Fruit fly (Drosophila melanogaster): ENCODE data around the gene RpL10Aa.

Gene RpL10Aa

dm6 chr3R:15079185-15079584 lies 42.0 kb downstream of the RpL10Aa start, which contains the start of gene CG6974:
CG6974 (minus strand) TSS chr3R:15079285.
- TF ChIP-seq Ets98B (GFP tag; IDR thresholded peaks at IDR 0.05) (no peak), EcR (GFP tag; optimal IDR thresholded peaks at IDR 0.05) (no peak), CG9948 (tag; optimal IDR thresholded peaks at IDR 0.05) (no peak), CG8159 (tag; optimal IDR thresholded peaks at IDR 0.05) (no peak), D1 (tag; optimal IDR thresholded peaks at IDR 0.05) (no peak), fd96Ca (GFP tag; IDR thresholded peaks at IDR 0.05) (no peak), CG14655 (GFP tag; optimal IDR thresholded peaks at IDR 0.05) (no peak)

dm6 chr3R:15083676-15084216 lies 46.6 kb downstream of the RpL10Aa start:
- TF ChIP-seq EcR (GFP tag; optimal IDR thresholded peaks at IDR 0.05) (no peak), CG13204 (GFP tag; optimal IDR thresholded peaks at IDR 0.05) (no peak), fd96Ca (GFP tag; IDR thresholded peaks at IDR 0.05) (no peak), CG12605 (GFP tag; IDR thresholded peaks at IDR 0.05) (no peak), Snoo (tag; optimal IDR thresholded peaks at IDR 0.05) (no peak), D1 (tag; optimal IDR thresholded peaks at IDR 0.05) (no peak), CG17806 (tag; optimal IDR thresholded peaks at IDR 0.05) (no peak), CG10348 (GFP tag; IDR thresholded peaks at IDR 0.05) (no peak), rn (GFP tag; IDR thresholded peaks at IDR 0.05) (no peak), Pif1B (GFP tag; optimal IDR thresholded peaks at IDR 0.05) (no peak), CG34367 (tag; optimal IDR thresholded peaks at IDR 0.05) (no peak), CG8301 (tag; optimal IDR thresholded peaks at IDR 0.05) (no peak)

dm6 chr3R:15084461-15085106 lies 47.4 kb downstream of the RpL10Aa start:
- no peak for TF ChIP-seq CG17806 (tag; optimal IDR thresholded peaks at IDR 0.05)
- no peak for TF ChIP-seq CG13204 (GFP tag; optimal IDR thresholded peaks at IDR 0.05)
- no peak for TF ChIP-seq Ets98B (GFP tag; IDR thresholded peaks at IDR 0.05)
- no peak for TF ChIP-seq Snoo (tag; optimal IDR thresholded peaks at IDR 0.05)
- TF ChIP-seq CG32121 (GFP tag; IDR thresholded peaks at IDR 0.05): peak; percentile 33; the same call in 1 of the 2 replicates
- TF ChIP-seq CG4496 (GFP tag; IDR thresholded peaks at IDR 0.05): no peak

- TF ChIP-seq CG17806 (tag; optimal IDR thresholded peaks at IDR 0.05): no peak
- no peak for TF ChIP-seq CG9948 (tag; optimal IDR thresholded peaks at IDR 0.05)
- TF ChIP-seq CG8301 (tag; optimal IDR thresholded peaks at IDR 0.05): no peak
- no peak for TF ChIP-seq CG13204 (GFP tag; optimal IDR thresholded peaks at IDR 0.05)
- no peak for TF ChIP-seq CG32121 (GFP tag; IDR thresholded peaks at IDR 0.05)
- no peak for TF ChIP-seq Ets98B (GFP tag; IDR thresholded peaks at IDR 0.05)
- no peak for TF ChIP-seq CG14655 (GFP tag; optimal IDR thresholded peaks at IDR 0.05)
- TF ChIP-seq fd96Ca (GFP tag; IDR thresholded peaks at IDR 0.05): no peak
- TF ChIP-seq gl (tag; optimal IDR thresholded peaks at IDR 0.05): no peak
- TF ChIP-seq CG34367 (tag; optimal IDR thresholded peaks at IDR 0.05): no peak
- TF ChIP-seq Snoo (tag; optimal IDR thresholded peaks at IDR 0.05): no peak
- no peak for TF ChIP-seq CG10348 (GFP tag; IDR thresholded peaks at IDR 0.05)
- TF ChIP-seq Pif1B (GFP tag; optimal IDR thresholded peaks at IDR 0.05): no peak
- TF ChIP-seq CG15710 (tag; optimal IDR thresholded peaks at IDR 0.05): no peak
- no peak for TF ChIP-seq Pif1A (GFP tag; optimal IDR thresholded peaks at IDR 0.05)
These were observed 49.9 kb downstream of the RpL10Aa start for dm6 chr3R:15087043-15087442.
